Worm (Caenorhabditis elegans): ENCODE results near the gene ceh-34.

DNA sequence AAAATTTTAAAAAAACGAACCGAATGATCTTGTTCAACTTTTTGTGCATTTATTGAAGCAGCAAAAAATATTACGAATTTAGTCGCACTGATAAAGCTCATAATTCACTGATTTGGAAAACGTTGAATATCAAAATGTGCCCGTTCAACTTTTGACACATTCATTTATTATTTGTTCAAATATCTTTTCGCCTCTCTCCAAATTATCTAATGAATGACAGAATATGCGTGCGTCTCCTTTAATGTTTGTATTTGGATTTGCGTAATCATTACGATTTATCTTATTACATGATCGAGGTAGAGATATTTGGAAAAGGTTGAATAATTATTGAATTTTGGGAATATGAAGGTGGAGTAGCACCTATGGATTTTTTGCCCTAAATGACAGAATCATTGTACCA is 30.1 kb upstream of the ceh-34 start, which contains the start of gene T09D3.3:
- TF ChIP-seq pha-4 (tag; optimal IDR thresholded peaks at IDR 0.05) (no peak), lsy-27 (tag; optimal IDR thresholded peaks at IDR 0.05; ENCODE audit: borderline replicate concordance, insufficient read depth) (no peak), nfya-2 (GFP tag; IDR thresholded peaks at IDR 0.05) (no peak), atf-7 (tag; optimal IDR thresholded peaks at IDR 0.05) (no peak)
